Worm (Caenorhabditis elegans): ENCODE data around the gene T26H5.9.

Gene T26H5.9

DNA sequence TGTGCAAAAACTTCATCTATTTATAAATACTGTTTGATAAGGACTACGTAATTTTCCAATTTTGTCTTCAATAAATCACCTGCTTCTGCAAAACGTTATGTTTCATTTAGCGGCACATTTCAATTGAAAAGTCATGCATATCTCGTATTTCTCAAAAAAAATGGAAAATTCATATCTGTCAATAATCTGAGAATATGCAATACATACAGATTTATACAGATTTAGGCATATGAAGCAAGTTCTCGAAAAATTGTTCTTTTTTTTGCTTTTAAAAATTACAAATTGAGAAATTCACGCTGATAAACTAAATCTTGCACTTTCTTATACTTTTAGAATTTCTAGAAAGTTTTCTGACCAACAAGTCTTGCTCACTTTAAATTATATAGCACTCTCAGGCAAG lies 528 bp upstream of the T26H5.9 start, which contains the start of gene T26H5.11:
TSS of gene T26H5.11 (minus strand) at position 101 of the 400 bp plus-strand sequence.
- TF ChIP-seq ets-7 (tag; optimal IDR thresholded peaks at IDR 0.05) (no peak), sea-1 (GFP tag; conservative IDR thresholded peaks at IDR 0.05) (no peak), tra-4 (tag; optimal IDR thresholded peaks at IDR 0.05) (no peak), aly-1 (tag; optimal IDR thresholded peaks at IDR 0.05) (no peak)

- TF ChIP-seq scrt-1 (GFP tag; IDR thresholded peaks at IDR 0.05) = no peak
- no peak for TF ChIP-seq tbx-37 (GFP tag; conservative IDR thresholded peaks at IDR 0.05)
- TF ChIP-seq hmbx-1 (tag; optimal IDR thresholded peaks at IDR 0.05) = no peak
- no peak for TF ChIP-seq ceh-36 (tag; optimal IDR thresholded peaks at IDR 0.05)
- no peak for TF ChIP-seq ama-1 (optimal IDR thresholded peaks at IDR 0.05)
- no peak for TF ChIP-seq tbx-11 (GFP tag; IDR thresholded peaks at IDR 0.05)
- no peak for TF ChIP-seq B0310.2 (tag; optimal IDR thresholded peaks at IDR 0.05)
- TF ChIP-seq pes-1 (GFP tag; IDR thresholded peaks at IDR 0.05) = no peak
- TF ChIP-seq hmg-4 (GFP tag; optimal IDR thresholded peaks at IDR 0.05) = no peak
Observed at ce11 chrV:15445437-15445836, 721 bp downstream of the T26H5.9 start, which contains the start of gene srh-239. srh-239 (plus strand) TSS chrV:15445737.

- no peak for TF ChIP-seq sea-1 (GFP tag; conservative IDR thresholded peaks at IDR 0.05)
- TF ChIP-seq ceh-13 (GFP tag; optimal IDR thresholded peaks at IDR 0.05) = no peak
- no peak for TF ChIP-seq scrt-1 (GFP tag; IDR thresholded peaks at IDR 0.05)
- TF ChIP-seq hmbx-1 (tag; optimal IDR thresholded peaks at IDR 0.05) = no peak
- no peak for TF ChIP-seq tra-4 (tag; optimal IDR thresholded peaks at IDR 0.05)
- TF ChIP-seq F13C5.2 (tag; optimal IDR thresholded peaks at IDR 0.05) = no peak
- no peak for TF ChIP-seq tbx-37 (GFP tag; conservative IDR thresholded peaks at IDR 0.05)
- no peak for TF ChIP-seq ets-7 (tag; optimal IDR thresholded peaks at IDR 0.05)
- no peak for TF ChIP-seq B0310.2 (tag; optimal IDR thresholded peaks at IDR 0.05)
Observed at ce11 chrV:15448408-15448807, 3.7 kb downstream of the T26H5.9 start, which contains the start of gene T26H5.4. T26H5.4 (minus strand) TSS chrV:15448701.

- TF ChIP-seq aly-1 (tag; optimal IDR thresholded peaks at IDR 0.05) (no peak), tra-4 (tag; optimal IDR thresholded peaks at IDR 0.05) (no peak), flt-1 (GFP tag; IDR thresholded peaks at IDR 0.05) (no peak), sea-1 (GFP tag; conservative IDR thresholded peaks at IDR 0.05) (no peak), tbx-11 (GFP tag; IDR thresholded peaks at IDR 0.05) (no peak), tbx-37 (GFP tag; conservative IDR thresholded peaks at IDR 0.05) (no peak), ceh-13 (GFP tag; optimal IDR thresholded peaks at IDR 0.05) (no peak), hnd-1 (tag; optimal IDR thresholded peaks at IDR 0.05) (no peak), hmbx-1 (tag; optimal IDR thresholded peaks at IDR 0.05) (no peak), B0310.2 (tag; optimal IDR thresholded peaks at IDR 0.05) (no peak), pes-1 (GFP tag; IDR thresholded peaks at IDR 0.05) (no peak), ceh-36 (tag; optimal IDR thresholded peaks at IDR 0.05) (no peak), scrt-1 (GFP tag; IDR thresholded peaks at IDR 0.05) (no peak), F13C5.2 (tag; optimal IDR thresholded peaks at IDR 0.05) (no peak), ama-1 (optimal IDR thresholded peaks at IDR 0.05) (no peak), ets-7 (tag; optimal IDR thresholded peaks at IDR 0.05) (no peak), hmg-4 (GFP tag; optimal IDR thresholded peaks at IDR 0.05) (no peak)
Observed at ce11 chrV:15448865-15449264, 4.1 kb downstream of the T26H5.9 start, which contains the start of gene T26H5.14. T26H5.14 (plus strand) TSS chrV:15449165.

DNA sequence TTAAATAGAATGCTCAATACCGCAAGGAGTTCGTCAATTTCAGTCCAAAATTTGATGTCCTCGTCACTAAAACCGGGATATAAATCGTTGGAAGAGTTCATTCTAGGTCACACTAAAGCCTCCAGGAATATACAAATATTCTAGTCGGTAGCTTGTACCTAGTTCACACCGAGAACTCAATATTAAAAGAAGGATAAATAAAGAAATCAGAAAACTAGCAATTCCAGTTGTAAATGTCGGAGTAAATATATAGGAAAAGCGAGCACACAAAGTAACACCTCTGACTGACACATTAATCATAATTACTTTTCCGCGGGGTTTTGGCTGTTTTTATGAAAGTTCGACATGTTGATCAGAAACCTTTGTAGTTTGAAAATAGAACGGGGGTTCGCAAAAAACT lies 6.7 kb downstream of the T26H5.9 start, which contains the start of gene srw-33:
TSS of gene srw-33 (minus strand) at position 101 of the 400 bp plus-strand sequence.
- TF ChIP-seq scrt-1 (GFP tag; IDR thresholded peaks at IDR 0.05) (no peak), hmg-4 (GFP tag; optimal IDR thresholded peaks at IDR 0.05) (no peak), ceh-36 (tag; optimal IDR thresholded peaks at IDR 0.05) (no peak), aly-1 (tag; optimal IDR thresholded peaks at IDR 0.05) (no peak), hnd-1 (tag; optimal IDR thresholded peaks at IDR 0.05) (no peak), pes-1 (GFP tag; IDR thresholded peaks at IDR 0.05) (no peak), tbx-37 (GFP tag; conservative IDR thresholded peaks at IDR 0.05) (no peak), hmbx-1 (tag; optimal IDR thresholded peaks at IDR 0.05) (no peak), sea-1 (GFP tag; conservative IDR thresholded peaks at IDR 0.05) (no peak), flt-1 (GFP tag; IDR thresholded peaks at IDR 0.05) (no peak), ama-1 (optimal IDR thresholded peaks at IDR 0.05) (no peak), ceh-13 (GFP tag; optimal IDR thresholded peaks at IDR 0.05) (no peak), tra-4 (tag; optimal IDR thresholded peaks at IDR 0.05) (no peak), ets-7 (tag; optimal IDR thresholded peaks at IDR 0.05) (no peak)

ce11 chrV:15454322-15454721 lies 9.6 kb downstream of the T26H5.9 start:
- no peak for TF ChIP-seq scrt-1 (GFP tag; IDR thresholded peaks at IDR 0.05)
- TF ChIP-seq tbx-37 (GFP tag; conservative IDR thresholded peaks at IDR 0.05) = no peak
- TF ChIP-seq B0310.2 (tag; optimal IDR thresholded peaks at IDR 0.05) = no peak
- TF ChIP-seq ceh-36 (tag; optimal IDR thresholded peaks at IDR 0.05) = no peak
- no peak for TF ChIP-seq ets-7 (tag; optimal IDR thresholded peaks at IDR 0.05)
- TF ChIP-seq aly-1 (tag; optimal IDR thresholded peaks at IDR 0.05) = no peak
- TF ChIP-seq ceh-13 (GFP tag; optimal IDR thresholded peaks at IDR 0.05) = no peak
- TF ChIP-seq F13C5.2 (tag; optimal IDR thresholded peaks at IDR 0.05) = no peak
- no peak for TF ChIP-seq hmg-4 (GFP tag; optimal IDR thresholded peaks at IDR 0.05)
- TF ChIP-seq hmbx-1 (tag; optimal IDR thresholded peaks at IDR 0.05) = no peak
- TF ChIP-seq hnd-1 (tag; optimal IDR thresholded peaks at IDR 0.05) = no peak
- no peak for TF ChIP-seq pes-1 (GFP tag; IDR thresholded peaks at IDR 0.05)
- no peak for TF ChIP-seq tra-4 (tag; optimal IDR thresholded peaks at IDR 0.05)
- no peak for TF ChIP-seq tbx-11 (GFP tag; IDR thresholded peaks at IDR 0.05)
- no peak for TF ChIP-seq sea-1 (GFP tag; conservative IDR thresholded peaks at IDR 0.05)
- TF ChIP-seq ama-1 (optimal IDR thresholded peaks at IDR 0.05) = no peak
- no peak for TF ChIP-seq flt-1 (GFP tag; IDR thresholded peaks at IDR 0.05)

DNA sequence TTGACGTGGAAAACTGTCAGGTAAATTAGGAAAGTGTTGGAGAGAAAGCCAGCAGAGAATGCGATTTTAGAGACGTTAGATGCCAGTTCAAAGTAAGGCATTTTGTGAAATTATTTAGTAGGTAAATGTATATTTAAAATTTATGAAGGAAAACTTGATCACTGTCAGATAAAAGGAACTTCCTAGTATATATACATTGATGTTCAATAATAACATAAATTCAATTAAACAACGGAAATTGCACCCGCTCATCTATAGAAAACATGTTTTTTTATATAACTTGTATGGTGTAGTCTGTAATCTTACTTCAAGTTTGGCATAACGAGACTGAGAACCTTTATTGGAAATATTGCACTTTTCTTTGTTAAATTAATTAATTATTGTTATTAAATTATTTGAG lies 14.4 kb downstream of the T26H5.9 start, which contains the start of gene str-71:
TSS of gene str-71 (minus strand) at position 101 of the 400 bp plus-strand sequence.
- TF ChIP-seq ets-7 (tag; optimal IDR thresholded peaks at IDR 0.05) (no peak), B0310.2 (tag; optimal IDR thresholded peaks at IDR 0.05) (no peak), ceh-36 (tag; optimal IDR thresholded peaks at IDR 0.05) (no peak), hnd-1 (tag; optimal IDR thresholded peaks at IDR 0.05) (no peak), ceh-13 (GFP tag; optimal IDR thresholded peaks at IDR 0.05) (no peak), pes-1 (GFP tag; IDR thresholded peaks at IDR 0.05) (no peak), F13C5.2 (tag; optimal IDR thresholded peaks at IDR 0.05) (no peak), hmbx-1 (tag; optimal IDR thresholded peaks at IDR 0.05) (no peak), sea-1 (GFP tag; conservative IDR thresholded peaks at IDR 0.05) (no peak), ama-1 (optimal IDR thresholded peaks at IDR 0.05) (no peak), tbx-11 (GFP tag; IDR thresholded peaks at IDR 0.05) (no peak), aly-1 (tag; optimal IDR thresholded peaks at IDR 0.05) (no peak), hmg-4 (GFP tag; optimal IDR thresholded peaks at IDR 0.05) (no peak), tbx-37 (GFP tag; conservative IDR thresholded peaks at IDR 0.05) (no peak), tra-4 (tag; optimal IDR thresholded peaks at IDR 0.05) (no peak), scrt-1 (GFP tag; IDR thresholded peaks at IDR 0.05) (no peak), flt-1 (GFP tag; IDR thresholded peaks at IDR 0.05) (no peak)

Measured in whole organism, early embryonic.